Fruit fly (Drosophila melanogaster) whole organism, embryonic: ENCODE results near the gene tth.

Source experiments
- ATbp ChIP-seq: fragments of 200-800 bp; sonication (Bioruptor generic); optimal IDR thresholded peaks from 2 replicates; lab custom pipeline; 2017; ENCODE audit warnings: missing biosample characterization, mild to moderate bottlenecking, missing genetic modification characterization, missing genetic modification reagents
- Atf-2 ChIP-seq: fragments of 200-800 bp; sonication (Bioruptor generic); optimal IDR thresholded peaks from 2 replicates; lab custom pipeline; 2016; ENCODE audit warnings: missing biosample characterization, missing genetic modification characterization
- CG10979 ChIP-seq: fragments of 200-800 bp; sonication (Bioruptor generic); optimal IDR thresholded peaks from 2 replicates; lab custom pipeline; 2018; ENCODE audit warnings: missing biosample characterization, mild to moderate bottlenecking, missing genetic modification characterization, moderate library complexity
- CG12769 ChIP-seq: fragments of 200-800 bp; sonication (Bioruptor generic); optimal IDR thresholded peaks from 2 replicates; lab custom pipeline; 2019; ENCODE audit warnings: missing biosample characterization, mild to moderate bottlenecking, missing genetic modification characterization, moderate library complexity
- CG13123 ChIP-seq: fragments of 200-800 bp; sonication (Bioruptor generic); optimal IDR thresholded peaks from 2 replicates; lab custom pipeline; 2016; ENCODE audit warnings: missing biosample characterization, missing genetic modification characterization
- CG1529 ChIP-seq: fragments of 200-800 bp; sonication (Bioruptor generic); optimal IDR thresholded peaks from 3 replicates; lab custom pipeline; 2018; ENCODE audit warnings: missing biosample characterization, missing genetic modification characterization
- CG15514 ChIP-seq: fragments of 200-800 bp; sonication (Bioruptor generic); optimal IDR thresholded peaks from 3 replicates; lab custom pipeline; 2017; ENCODE audit warnings: missing biosample characterization, missing genetic modification characterization, mild to moderate bottlenecking, moderate library complexity, missing genetic modification reagents
- CG1602 ChIP-seq: fragments of 200-800 bp; sonication (Bioruptor generic); optimal IDR thresholded peaks from 3 replicates; lab custom pipeline; 2016; ENCODE audit warnings: missing biosample characterization, missing genetic modification characterization
- CG16813 ChIP-seq: fragments of 200-800 bp; sonication (Bioruptor generic); IDR thresholded peaks from 3 replicates; pipeline ENCODE4 v1.3.6; 2022; ENCODE audit warnings: missing biosample characterization, missing genetic modification characterization; ENCODE audit not compliant: partially characterized antibody
- CG16815 ChIP-seq: fragments of 200-800 bp; sonication (Bioruptor generic); optimal IDR thresholded peaks from 3 replicates; lab custom pipeline; 2017; ENCODE audit warnings: missing biosample characterization, mild to moderate bottlenecking, missing genetic modification characterization
- CG18764 ChIP-seq: fragments of 200-800 bp; sonication (Bioruptor generic); optimal IDR thresholded peaks from 3 replicates; lab custom pipeline; 2016; ENCODE audit warnings: missing biosample characterization, missing genetic modification characterization
- CG34376 ChIP-seq: fragments of 200-800 bp; sonication (Bioruptor generic); optimal IDR thresholded peaks from 2 replicates; lab custom pipeline; 2018; ENCODE audit warnings: missing biosample characterization, mild to moderate bottlenecking, missing genetic modification characterization
- CG6791 ChIP-seq: fragments of 200-800 bp; sonication (Bioruptor generic); IDR thresholded peaks from 3 replicates; pipeline ENCODE4 v1.3.6; 2022; ENCODE audit warnings: missing biosample characterization, missing genetic modification characterization; ENCODE audit not compliant: partially characterized antibody
- CG8765 ChIP-seq: fragments of 200-800 bp; sonication (Bioruptor generic); IDR thresholded peaks from 2 replicates; pipeline ENCODE4 v1.3.6; 2022; ENCODE audit warnings: missing biosample characterization, missing genetic modification characterization
- CG9215 ChIP-seq: fragments of 200-800 bp; sonication (Bioruptor generic); IDR thresholded peaks from 2 replicates; pipeline ENCODE4 v1.3.6; 2022; ENCODE audit warnings: missing biosample characterization, missing genetic modification characterization
- CG9437 ChIP-seq: fragments of 200-800 bp; sonication (Bioruptor generic); optimal IDR thresholded peaks from 2 replicates; lab custom pipeline; 2018; ENCODE audit warnings: missing biosample characterization, mild to moderate bottlenecking, missing genetic modification characterization
- CTCF ChIP-seq: fragments of 200-800 bp; sonication (Bioruptor generic); optimal IDR thresholded peaks from 2 replicates; lab custom pipeline; 2017; ENCODE audit warnings: missing biosample characterization, mild to moderate bottlenecking, missing genetic modification characterization, moderate library complexity
- Dip2 ChIP-seq: fragments of 200-800 bp; sonication (Bioruptor generic); IDR thresholded peaks from 2 replicates; pipeline ENCODE4 v1.3.6; 2022; ENCODE audit warnings: missing biosample characterization, missing genetic modification characterization
- Elba2 ChIP-seq: fragments of 200-800 bp; sonication (Bioruptor generic); optimal IDR thresholded peaks from 3 replicates; lab custom pipeline; 2016; ENCODE audit warnings: missing biosample characterization, missing genetic modification characterization
- Hr39 ChIP-seq: fragments of >200 bp; optimal IDR thresholded peaks from 2 replicates; lab custom pipeline; 2017
- Pdp1 ChIP-seq, 2 experiments: fragments of 200-800 bp; sonication (Bioruptor generic); optimal IDR thresholded peaks; 3 replicates each; lab custom pipeline; 2016; ENCODE audit warnings: missing biosample characterization in 2 of 2, missing genetic modification characterization in 2 of 2, mild to moderate bottlenecking in 1 of 2, moderate library complexity in 1 of 2
- Sin3A ChIP-seq: fragments of >200 bp; optimal IDR thresholded peaks from 2 replicates; lab custom pipeline; 2018
- Spps ChIP-seq: fragments of 200-800 bp; sonication (Bioruptor generic); optimal IDR thresholded peaks from 2 replicates; lab custom pipeline; 2018; ENCODE audit warnings: missing biosample characterization, mild to moderate bottlenecking, missing genetic modification characterization
- br ChIP-seq: fragments of >200 bp; optimal IDR thresholded peaks from 2 replicates; lab custom pipeline; 2017
- chif ChIP-seq, 2 experiments: fragments of 200-800 bp; sonication (Bioruptor generic); optimal IDR thresholded peaks; 3 replicates each; lab custom pipeline; 2016; ENCODE audit warnings: missing biosample characterization in 2 of 2, missing genetic modification characterization in 2 of 2
- crol ChIP-seq: fragments of 200-800 bp; sonication (Bioruptor generic); IDR thresholded peaks from 2 replicates; pipeline ENCODE4 v1.3.6; 2022; ENCODE audit warnings: missing biosample characterization, missing genetic modification characterization
- exex ChIP-seq: fragments of 200-800 bp; sonication (Bioruptor generic); optimal IDR thresholded peaks from 4 replicates; lab custom pipeline; 2018; ENCODE audit warnings: missing biosample characterization, mild to moderate bottlenecking, missing genetic modification characterization, moderate library complexity
- fd102C ChIP-seq: fragments of 200-800 bp; sonication (Bioruptor generic); optimal IDR thresholded peaks from 2 replicates; lab custom pipeline; 2018; ENCODE audit warnings: missing biosample characterization, mild to moderate bottlenecking, missing genetic modification characterization, moderate library complexity
- gem ChIP-seq: fragments of 200-800 bp; sonication (Bioruptor generic); optimal IDR thresholded peaks from 2 replicates; lab custom pipeline; 2019; ENCODE audit warnings: missing biosample characterization, mild to moderate bottlenecking, missing genetic modification characterization, moderate library complexity
- lab ChIP-seq: fragments of 200-800 bp; sonication (Bioruptor generic); optimal IDR thresholded peaks from 3 replicates; lab custom pipeline; 2017; ENCODE audit warnings: missing biosample characterization, missing genetic modification characterization, mild to moderate bottlenecking, moderate library complexity, missing genetic modification reagents
- lmd ChIP-seq: fragments of 200-800 bp; sonication (Bioruptor generic); IDR thresholded peaks from 2 replicates; pipeline ENCODE4 v1.3.6; 2022; ENCODE audit warnings: missing biosample characterization, missing genetic modification characterization
- mirr ChIP-seq: fragments of 200-800 bp; sonication (Bioruptor generic); optimal IDR thresholded peaks from 3 replicates; lab custom pipeline; 2018; ENCODE audit warnings: missing biosample characterization, mild to moderate bottlenecking, missing genetic modification characterization
- oc ChIP-seq: fragments of 200-800 bp; sonication (Bioruptor generic); optimal IDR thresholded peaks from 2 replicates; lab custom pipeline; 2018; ENCODE audit warnings: missing biosample characterization, mild to moderate bottlenecking, missing genetic modification characterization, moderate library complexity
- pfk ChIP-seq: fragments of 200-800 bp; sonication (Bioruptor generic); optimal IDR thresholded peaks from 2 replicates; lab custom pipeline; 2018; ENCODE audit warnings: missing biosample characterization, mild to moderate bottlenecking, missing genetic modification characterization, moderate library complexity
- pzg ChIP-seq: fragments of 200-800 bp; sonication (Bioruptor generic); optimal IDR thresholded peaks from 3 replicates; lab custom pipeline; 2018; ENCODE audit warnings: missing biosample characterization, mild to moderate bottlenecking, missing genetic modification characterization, moderate library complexity
- repo ChIP-seq: fragments of 200-800 bp; sonication (Bioruptor generic); optimal IDR thresholded peaks from 2 replicates; lab custom pipeline; 2016; ENCODE audit warnings: missing biosample characterization, missing genetic modification characterization
- sens ChIP-seq: fragments of 200-800 bp; sonication (Bioruptor generic); peaks from one replicate; lab custom pipeline; 2016; ENCODE audit warnings: missing biosample characterization, missing genetic modification characterization
- slbo ChIP-seq: fragments of 200-800 bp; sonication (Bioruptor generic); IDR thresholded peaks from 2 replicates; pipeline ENCODE4 v1.3.6; 2022; ENCODE audit warnings: missing biosample characterization, missing genetic modification characterization
- tll ChIP-seq, 2 experiments: fragments of 200-800 bp in 1 of 2; fragments of >200 bp in 1 of 2; sonication (Bioruptor generic) in 1 of 2; optimal IDR thresholded peaks; 2 replicates each; lab custom pipeline; 2017 to 2019; ENCODE audit warnings: missing biosample characterization in 2 of 2, missing genetic modification characterization in 2 of 2, mild to moderate bottlenecking in 1 of 2, moderate library complexity in 1 of 2
- trem ChIP-seq: fragments of 200-800 bp; optimal IDR thresholded peaks from 3 replicates; lab custom pipeline; 2019; ENCODE audit warnings: missing biosample characterization, mild to moderate bottlenecking, missing genetic modification characterization, moderate library complexity
- yki ChIP-seq: fragments of >200 bp; optimal IDR thresholded peaks from 3 replicates; lab custom pipeline; 2018

Gene tth

DNA sequence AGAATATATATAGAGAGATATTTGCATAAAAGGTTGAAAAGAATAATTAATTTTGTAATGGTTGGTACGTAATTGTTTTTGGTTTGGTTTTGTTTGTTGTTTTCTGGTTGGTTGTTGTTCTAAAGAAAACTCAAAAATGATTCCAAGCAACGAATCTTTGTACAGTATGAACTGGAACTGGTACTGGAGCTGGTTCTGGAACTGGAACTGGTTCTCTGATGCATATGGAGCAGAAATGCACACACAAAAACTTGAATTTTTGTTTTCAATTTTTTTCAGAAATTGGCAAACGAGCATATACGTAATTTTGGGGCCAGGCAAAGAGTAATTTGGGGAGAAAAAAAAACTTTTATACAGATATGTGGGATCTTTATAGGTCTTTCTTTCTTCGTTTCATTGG, 18.6 kb downstream of the tth start:
- TF ChIP-seq CG8765 (GFP tag; lab: Robert Waterston, UW) (no peak), CG1529 (no peak), Sin3A (lab: Kevin White, UChicago) (no peak), CG15514 (GFP tag; lab: Kevin White, UChicago) (peak; percentile 97), pfk (GFP tag; lab: Kevin White, UChicago) (no peak), tll (GFP tag; optimal IDR thresholded peaks at IDR 0.05; lab: Kevin White, UChicago) (no peak), yki (lab: Kevin White, UChicago) (no peak), CG9437 (GFP tag; lab: Kevin White, UChicago) (no peak), sens (GFP tag; lab: Kevin White, UChicago) (peak; percentile 12), fd102C (no peak), CG1602 (GFP tag; lab: Kevin White, UChicago) (no peak), Pdp1 (GFP tag; optimal IDR thresholded peaks at IDR 0.05; lab: Kevin White, UChicago) (no peak)

DNA sequence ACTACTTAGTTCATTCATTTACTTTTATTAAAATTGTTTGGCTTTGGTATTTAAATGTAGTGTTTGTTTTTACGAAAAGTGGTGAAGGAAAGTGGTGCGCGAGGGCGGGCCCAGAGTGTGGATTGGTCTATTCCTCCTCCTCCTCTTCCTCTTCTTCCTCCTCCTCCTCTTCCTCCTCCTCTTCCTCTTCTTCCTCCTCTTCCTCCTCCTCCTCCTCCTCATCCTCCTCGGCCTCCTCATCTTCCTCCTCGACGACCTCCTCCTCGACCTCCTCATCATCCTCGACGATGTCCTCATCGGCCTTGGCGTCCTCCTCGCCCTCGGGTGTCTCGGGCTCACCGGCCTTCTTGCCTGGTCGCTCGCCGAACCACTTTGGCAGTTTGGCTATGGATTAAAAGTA, 22.7 kb downstream of the tth start:
- no peak for TF ChIP-seq Spps (tag; lab: Kevin White, UChicago)
- TF ChIP-seq CG6791 = no peak
- TF ChIP-seq CG18764 = no peak
- no peak for TF ChIP-seq CG13123 (GFP tag; lab: Kevin White, UChicago)
- no peak for TF ChIP-seq lmd (GFP tag; lab: Robert Waterston, UW)
- no peak for TF ChIP-seq gem (tag; lab: Kevin White, UChicago)
- TF ChIP-seq Elba2 (GFP tag; lab: Kevin White, UChicago) = no peak
- TF ChIP-seq ATbp (GFP tag; lab: Kevin White, UChicago) = no peak
- TF ChIP-seq oc (tag; lab: Kevin White, UChicago) = no peak
- TF ChIP-seq Atf-2 (GFP tag; lab: Kevin White, UChicago) = no peak
- peak; percentile 65 for TF ChIP-seq CG12769 (tag; lab: Kevin White, UChicago)
- no peak for TF ChIP-seq slbo (GFP tag; lab: Robert Waterston, UW)
- TF ChIP-seq CG16815 (GFP tag; lab: Kevin White, UChicago) = no peak
- no peak for TF ChIP-seq br (lab: Kevin White, UChicago)
- TF ChIP-seq CG34376 (GFP tag; lab: Kevin White, UChicago) = no peak
- no peak for TF ChIP-seq chif (GFP tag; optimal IDR thresholded peaks at IDR 0.05; lab: Kevin White, UChicago)
- TF ChIP-seq repo (GFP tag; lab: Kevin White, UChicago) = no peak
- TF ChIP-seq Hr39 (lab: Kevin White, UChicago) = peak; percentile 90
- 0 out of 2 replicates have a peak, but pooled peaks have one; percentile 25 for TF ChIP-seq crol (GFP tag; lab: Robert Waterston, UW)
- TF ChIP-seq pzg (GFP tag; lab: Kevin White, UChicago) = no peak
- TF ChIP-seq, all 482 proteins: peak for 3

DNA sequence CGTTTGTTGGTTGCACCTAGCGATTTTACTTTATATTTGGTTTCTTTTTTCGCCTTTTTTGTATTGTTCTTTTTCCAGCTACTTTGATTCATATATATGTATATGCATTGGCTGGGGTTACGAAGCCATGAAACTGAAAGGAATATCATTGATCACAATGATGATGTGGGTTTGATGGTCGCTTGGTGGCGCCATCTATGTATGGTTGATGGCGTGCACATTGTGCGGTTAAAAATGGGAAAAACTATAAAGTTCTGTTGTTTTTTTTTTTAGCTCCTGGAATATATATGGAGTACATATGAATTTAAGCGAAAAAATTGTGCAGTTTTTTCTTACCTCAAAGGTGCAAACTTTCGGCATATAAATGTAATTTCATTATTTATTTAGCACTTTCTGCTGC, 29.5 kb downstream of the tth start:
- TF ChIP-seq CG10979 (tag; lab: Kevin White, UChicago) = peak; percentile 82
- peak; percentile 87 for TF ChIP-seq CTCF (GFP tag; lab: Kevin White, UChicago)
- TF ChIP-seq Dip2 (GFP tag; lab: Robert Waterston, UW) = peak; percentile 76
- no peak for TF ChIP-seq trem (tag; lab: Kevin White, UChicago)
- TF ChIP-seq CG16813 = no peak

DNA sequence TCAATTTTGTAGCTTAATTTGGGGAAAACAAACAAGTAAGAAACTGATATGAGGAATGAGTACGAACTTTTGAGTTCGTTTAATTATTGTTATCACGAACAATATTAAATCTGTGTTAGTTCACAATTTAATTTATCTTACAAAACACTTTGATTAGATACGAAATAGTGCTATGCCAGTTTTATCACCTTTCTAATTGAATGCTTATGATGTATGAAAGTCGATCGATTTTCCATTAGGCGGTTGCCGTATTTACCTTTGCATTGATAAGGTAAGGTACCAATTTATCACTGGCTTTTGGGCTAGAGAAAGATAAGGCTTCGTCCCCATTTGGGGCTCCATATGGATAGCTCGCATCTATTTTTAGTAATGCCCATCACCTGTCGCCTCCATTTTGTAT, 37.1 kb downstream of the tth start:
- TF ChIP-seq mirr (peak; percentile 24), lab (peak; percentile 66), exex (tag; lab: Kevin White, UChicago) (peak; percentile 62), CG9215 (GFP tag; lab: Robert Waterston, UW) (no peak)
- TF ChIP-seq, all 482 proteins: peak for 3
